Worm (Caenorhabditis elegans) whole organism, L4 larva: Measurements from ENCODE around the gene meg-2.

Experiments used
- T20F7.1 ChIP-seq: fragments of 200-800 bp; sonication (Bioruptor generic); optimal IDR thresholded peaks from 2 replicates; lab custom pipeline; 2018; ENCODE audit warnings: mild to moderate bottlenecking, missing genetic modification characterization, missing compliant biosample characterization
- Y5F2A.4 ChIP-seq: fragments of 200-800 bp; sonication (Bioruptor generic); optimal IDR thresholded peaks from 2 replicates; lab custom pipeline; 2018; ENCODE audit warnings: mild to moderate bottlenecking, missing genetic modification characterization, missing compliant biosample characterization
- Y75B8A.6 ChIP-seq: fragments of 200-800 bp; sonication (Bioruptor generic); IDR thresholded peaks from 2 replicates; pipeline ENCODE4 v1.3.6; 2022; ENCODE audit warnings: missing genetic modification reagents, missing genetic modification characterization, missing compliant biosample characterization
- aha-1 ChIP-seq: fragments of 150-350 bp; peaks from one replicate; lab custom pipeline; 2014; ENCODE audit warnings: missing biosample characterization, missing genetic modification characterization
- attf-4 ChIP-seq: sonication (generic microtip); optimal IDR thresholded peaks from 3 replicates; lab custom pipeline; 2017; ENCODE audit warnings: missing biosample characterization, missing genetic modification characterization
- daf-16 ChIP-seq, 3 experiments: sonication (generic microtip); optimal IDR thresholded peaks; 2 replicates each; lab custom pipeline; 2016 to 2017; ENCODE audit warnings: missing genetic modification characterization in 3 of 3, missing genetic modification reagents in 3 of 3, mild to moderate bottlenecking in 2 of 3, missing compliant biosample characterization in 2 of 3, missing biosample characterization in 1 of 3, moderate library complexity in 1 of 3
- daf-8 ChIP-seq: fragments of 200-800 bp; sonication (Bioruptor generic); IDR thresholded peaks from 2 replicates; pipeline ENCODE4 v1.3.6; 2022; ENCODE audit warnings: missing genetic modification characterization, missing compliant biosample characterization
- dmd-6 ChIP-seq: fragments of 200-800 bp; sonication (Bioruptor generic); IDR thresholded peaks from 2 replicates; pipeline ENCODE4 v1.3.6; 2022; ENCODE audit warnings: missing genetic modification reagents, missing genetic modification characterization, missing compliant biosample characterization
- dmd-8 ChIP-seq: fragments of 200-800 bp; sonication (Bioruptor generic); IDR thresholded peaks from 2 replicates; pipeline ENCODE4 v1.3.6; 2022; ENCODE audit warnings: missing genetic modification characterization, missing compliant biosample characterization
- duxl-1 ChIP-seq: sonication (generic microtip); optimal IDR thresholded peaks from 2 replicates; lab custom pipeline; 2016; ENCODE audit warnings: mild to moderate bottlenecking, missing genetic modification characterization, moderate library complexity, missing compliant biosample characterization; ENCODE audit not compliant: poor library complexity
- dve-1 ChIP-seq: sonication (generic microtip); optimal IDR thresholded peaks from 2 replicates; lab custom pipeline; 2017; ENCODE audit warnings: antibody characterized with exemption, mild to moderate bottlenecking, missing genetic modification characterization, missing compliant biosample characterization; ENCODE audit not compliant: insufficient read depth
- egl-43 ChIP-seq: fragments of 200-800 bp; sonication (Bioruptor generic); IDR thresholded peaks from 2 replicates; pipeline ENCODE4 v1.3.6; 2022; ENCODE audit warnings: missing genetic modification reagents, missing genetic modification characterization, missing compliant biosample characterization
- gei-8 ChIP-seq: fragments of 200-800 bp; sonication (Bioruptor generic); optimal IDR thresholded peaks from 2 replicates; lab custom pipeline; 2018; ENCODE audit warnings: mild to moderate bottlenecking, missing genetic modification characterization, missing compliant biosample characterization
- hif-1 ChIP-seq, 2 experiments: sonication (generic microtip); optimal IDR thresholded peaks; 2 replicates each; lab custom pipeline; 2016 to 2017; ENCODE audit warnings: missing compliant biosample characterization in 2 of 2, missing genetic modification characterization in 2 of 2, missing genetic modification reagents in 2 of 2, missing genotype in 2 of 2, mild to moderate bottlenecking in 1 of 2
- hlh-11 ChIP-seq: fragments of 200-800 bp; sonication (Bioruptor generic); optimal IDR thresholded peaks from 2 replicates; lab custom pipeline; 2018; ENCODE audit warnings: mild to moderate bottlenecking, missing genetic modification characterization, missing compliant biosample characterization
- hlh-30 ChIP-seq: sonication (generic microtip); optimal IDR thresholded peaks from 2 replicates; lab custom pipeline; 2017; ENCODE audit warnings: antibody characterized with exemption, mild to moderate bottlenecking, missing genetic modification characterization, missing compliant biosample characterization; ENCODE audit not compliant: insufficient read depth
- hmg-1.1 ChIP-seq: fragments of 200-800 bp; sonication (Bioruptor generic); IDR thresholded peaks from 2 replicates; pipeline ENCODE4 v1.3.6; 2022; ENCODE audit warnings: missing genetic modification reagents, missing genetic modification characterization, missing compliant biosample characterization
- lim-7 ChIP-seq: fragments of 200-800 bp; sonication (Bioruptor generic); IDR thresholded peaks from 2 replicates; pipeline ENCODE4 v1.3.6; 2022; ENCODE audit warnings: missing genetic modification characterization, missing compliant biosample characterization
- lin-29 ChIP-seq: fragments of 200-800 bp; sonication (Bioruptor generic); IDR thresholded peaks from 2 replicates; pipeline ENCODE4 v1.3.6; 2022; ENCODE audit warnings: missing genetic modification reagents, missing genetic modification characterization, missing compliant biosample characterization
- lin-38 ChIP-seq: fragments of 200-800 bp; sonication (Bioruptor generic); IDR thresholded peaks from 2 replicates; pipeline ENCODE4 v1.3.6; 2022; ENCODE audit warnings: missing genetic modification reagents, missing genetic modification characterization, missing compliant biosample characterization
- lsy-2 ChIP-seq, 2 experiments: fragments of 150-350 bp in 1 of 2; sonication (generic microtip) in 1 of 2; optimal IDR thresholded peaks; 2 replicates each; lab custom pipeline; 2014 to 2017; ENCODE audit warnings: missing biosample characterization in 2 of 2, missing genetic modification characterization in 2 of 2
- madf-5 ChIP-seq, 2 experiments: fragments of 200-800 bp; sonication (Bioruptor generic); IDR thresholded peaks; 2 replicates each; pipeline ENCODE4 v1.3.6; 2022; ENCODE audit warnings: missing compliant biosample characterization in 2 of 2, missing genetic modification characterization in 2 of 2
- mdl-1 ChIP-seq, 2 experiments: fragments of 150-350 bp in 1 of 2; sonication (generic microtip) in 1 of 2; optimal IDR thresholded peaks; 2 replicates each; lab custom pipeline; 2014 to 2017; ENCODE audit warnings: missing biosample characterization in 2 of 2, missing genetic modification characterization in 2 of 2
- mdt-29 ChIP-seq: fragments of 200-800 bp; sonication (Bioruptor generic); IDR thresholded peaks from 2 replicates; pipeline ENCODE4 v1.3.6; 2022; ENCODE audit warnings: missing genetic modification reagents, missing genetic modification characterization, missing compliant biosample characterization
- mep-1 ChIP-seq: fragments of 150-350 bp; sonication (generic microtip); optimal IDR thresholded peaks from 3 replicates; lab custom pipeline; 2014; ENCODE audit warnings: missing biosample characterization, missing genetic modification characterization
- mes-2 ChIP-seq: sonication (generic microtip); optimal IDR thresholded peaks from 2 replicates; lab custom pipeline; 2016; ENCODE audit warnings: missing genotype, mild to moderate bottlenecking, missing genetic modification characterization, missing compliant biosample characterization; ENCODE audit not compliant: poor library complexity, severe bottlenecking
- mxl-2 ChIP-seq: fragments of 200-800 bp; sonication (Bioruptor generic); conservative IDR thresholded peaks from 2 replicates; pipeline ENCODE4 v1.3.6; 2022; ENCODE audit warnings: missing genetic modification reagents, missing genetic modification characterization, missing compliant biosample characterization
- nhr-11 ChIP-seq: fragments of 150-350 bp; optimal IDR thresholded peaks from 2 replicates; lab custom pipeline; 2014; ENCODE audit warnings: missing biosample characterization, missing genetic modification characterization
- nhr-237 ChIP-seq: sonication (generic microtip); optimal IDR thresholded peaks from 2 replicates; lab custom pipeline; 2017; ENCODE audit warnings: missing biosample characterization, missing genetic modification characterization
- nhr-25 ChIP-seq: sonication (generic microtip); optimal IDR thresholded peaks from 2 replicates; lab custom pipeline; 2017; ENCODE audit warnings: missing genetic modification characterization, mild to moderate bottlenecking, missing compliant biosample characterization, antibody characterized with exemption, moderate library complexity, borderline replicate concordance; ENCODE audit not compliant: insufficient read depth
- nhr-28 ChIP-seq: fragments of 150-350 bp; optimal IDR thresholded peaks from 2 replicates; lab custom pipeline; 2014; ENCODE audit warnings: missing biosample characterization, missing genetic modification characterization
- nhr-42 ChIP-seq: fragments of 200-800 bp; sonication (Bioruptor generic); IDR thresholded peaks from 2 replicates; pipeline ENCODE4 v1.3.6; 2022; ENCODE audit warnings: missing genetic modification characterization, missing compliant biosample characterization
- nhr-48 ChIP-seq: sonication (generic microtip); optimal IDR thresholded peaks from 2 replicates; lab custom pipeline; 2016; ENCODE audit warnings: mild to moderate bottlenecking, missing genetic modification characterization, missing compliant biosample characterization
- nhr-76 ChIP-seq: fragments of 150-350 bp; optimal IDR thresholded peaks from 2 replicates; lab custom pipeline; 2014; ENCODE audit warnings: missing biosample characterization, missing genetic modification characterization
- nhr-77 ChIP-seq: fragments of 150-350 bp; optimal IDR thresholded peaks from 2 replicates; lab custom pipeline; 2014; ENCODE audit warnings: missing biosample characterization, missing genetic modification characterization
- rbr-2 ChIP-seq: sonication (generic microtip); optimal IDR thresholded peaks from 2 replicates; lab custom pipeline; 2016; ENCODE audit warnings: missing genotype, missing genetic modification characterization, missing compliant biosample characterization
- saeg-2 ChIP-seq: fragments of 200-800 bp; sonication (Bioruptor generic); IDR thresholded peaks from 2 replicates; pipeline ENCODE4 v1.3.6; 2022; ENCODE audit warnings: missing genetic modification reagents, missing genetic modification characterization, missing compliant biosample characterization
- sdz-12 ChIP-seq: fragments of 200-800 bp; sonication (Bioruptor generic); optimal IDR thresholded peaks from 2 replicates; lab custom pipeline; 2018; ENCODE audit warnings: mild to moderate bottlenecking, missing genetic modification characterization, missing compliant biosample characterization
- skn-1 ChIP-seq: fragments of 150-350 bp; optimal IDR thresholded peaks from 2 replicates; lab custom pipeline; 2014; ENCODE audit warnings: missing biosample characterization, missing genetic modification characterization
- snpc-1.2 ChIP-seq: fragments of 200-800 bp; sonication (Bioruptor generic); IDR thresholded peaks from 2 replicates; pipeline ENCODE4 v1.3.6; 2022; ENCODE audit warnings: missing genetic modification reagents, missing genetic modification characterization, missing compliant biosample characterization
- spr-1 ChIP-seq: sonication (generic microtip); optimal IDR thresholded peaks from 2 replicates; lab custom pipeline; 2016; ENCODE audit warnings: mild to moderate bottlenecking, missing genetic modification characterization, missing compliant biosample characterization
- tra-1 ChIP-seq: fragments of 200-800 bp; sonication (Bioruptor generic); IDR thresholded peaks from 2 replicates; pipeline ENCODE4 v1.3.6; 2022; ENCODE audit warnings: missing genetic modification reagents, missing genetic modification characterization, missing compliant biosample characterization
- zfp-2 ChIP-seq: sonication (generic microtip); optimal IDR thresholded peaks from 2 replicates; lab custom pipeline; 2016; ENCODE audit warnings: mild to moderate bottlenecking, missing genetic modification characterization, missing compliant biosample characterization
- zip-11 ChIP-seq: fragments of 200-800 bp; sonication (Bioruptor generic); IDR thresholded peaks from 2 replicates; pipeline ENCODE4 v1.3.6; 2022; ENCODE audit warnings: missing genetic modification characterization, missing compliant biosample characterization

The meg-2 gene

DNA sequence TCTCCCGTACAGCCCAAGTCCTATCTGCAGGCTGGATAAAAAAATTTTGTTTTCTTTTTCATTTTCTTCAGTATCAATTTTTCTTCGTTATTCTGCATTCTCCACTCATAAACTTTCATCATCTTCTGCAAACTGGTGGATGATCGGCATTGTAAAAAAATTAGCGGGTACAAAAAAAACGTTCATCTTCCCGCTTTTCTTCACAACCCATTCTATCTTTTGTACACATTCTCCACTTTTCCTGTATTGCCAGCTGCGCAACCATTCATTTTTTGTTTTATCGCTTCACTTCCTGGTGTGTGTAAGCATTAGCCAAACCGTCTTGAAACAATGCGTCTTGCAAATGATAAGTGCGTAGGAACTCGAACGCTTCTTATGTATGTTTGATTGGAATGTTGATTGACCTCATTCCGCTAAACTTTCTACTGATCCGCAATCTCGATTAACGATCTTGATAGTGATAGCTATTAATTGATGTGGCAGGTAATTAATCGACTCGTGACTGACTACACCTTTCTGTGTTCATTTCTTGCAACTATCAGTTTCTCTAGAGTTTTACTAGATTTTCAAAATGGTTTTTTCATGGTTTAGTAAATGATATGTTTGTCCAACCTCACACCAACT, 48.6 kb upstream of the meg-2 start (continued):
- TF ChIP-seq madf-5 (GFP tag; IDR thresholded peaks at IDR 0.05; lab: Robert Waterston, UW) = no peak
- TF ChIP-seq dmd-8 (GFP tag; lab: Robert Waterston, UW) = no peak
- no peak for TF ChIP-seq Y75B8A.6
- TF ChIP-seq lim-7 = no peak
- TF ChIP-seq daf-8 = no peak
- TF ChIP-seq tra-1 (GFP tag; lab: Robert Waterston, UW) = peak; percentile 33; the same call in 1 of the 2 replicates

DNA sequence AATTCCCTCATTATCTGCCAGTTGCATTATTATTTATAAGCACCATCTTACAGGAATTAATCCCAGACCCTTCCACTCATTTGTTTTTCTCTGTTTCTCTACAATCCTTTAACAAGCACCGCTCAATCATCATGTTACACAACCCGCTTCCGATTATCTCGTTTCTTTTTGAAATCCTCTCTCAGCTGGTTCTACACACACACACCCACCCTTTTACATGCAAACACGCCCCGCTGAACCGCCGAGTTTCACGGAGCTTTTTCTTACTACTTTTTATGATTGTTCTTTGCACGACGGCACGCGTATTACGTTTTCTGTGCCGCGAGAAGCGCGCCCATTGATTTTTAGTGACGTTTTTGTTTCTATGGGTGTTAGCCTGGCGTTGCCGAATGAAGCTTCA, 47.8 kb upstream of the meg-2 start:
- no peak for TF ChIP-seq saeg-2
- TF ChIP-seq snpc-1.2 (GFP tag; lab: Robert Waterston, UW) = no peak
- no peak for TF ChIP-seq Y75B8A.6
- TF ChIP-seq egl-43 = no peak
- TF ChIP-seq zip-11 = no peak
- TF ChIP-seq nhr-28 (tag; lab: Kevin White, UChicago) = peak; percentile 30
- TF ChIP-seq T20F7.1 (GFP tag; lab: Kevin White, UChicago) = no peak
- TF ChIP-seq dve-1 (tag; lab: Kevin White, UChicago) = peak; percentile 2
- no peak for TF ChIP-seq Y5F2A.4 (GFP tag; lab: Kevin White, UChicago)
- no peak for TF ChIP-seq skn-1 (tag; lab: Kevin White, UChicago)
- TF ChIP-seq hlh-11 (tag; lab: Kevin White, UChicago) = peak; percentile 63
- TF ChIP-seq gei-8 (GFP tag; lab: Kevin White, UChicago) = no peak
- no peak for TF ChIP-seq nhr-76 (tag; lab: Kevin White, UChicago)
- TF ChIP-seq mep-1 (tag; lab: Kevin White, UChicago) = peak; percentile 44
- TF ChIP-seq nhr-42 (GFP tag; lab: Robert Waterston, UW) = no peak
- peak; percentile 28 for TF ChIP-seq nhr-11 (tag; lab: Kevin White, UChicago)
- TF ChIP-seq hif-1 (tag; optimal IDR thresholded peaks at IDR 0.05; lab: Kevin White, UChicago) = peak in 1 of 2 experiments; percentile 54
- TF ChIP-seq mes-2 = peak; percentile 48
- no peak for TF ChIP-seq spr-1
- no peak for TF ChIP-seq lin-38 (GFP tag; lab: Robert Waterston, UW)
- TF ChIP-seq duxl-1 (tag; lab: Kevin White, UChicago) = no peak
- TF ChIP-seq mdl-1 (tag; optimal IDR thresholded peaks at IDR 0.05; lab: Kevin White, UChicago) = peak in 1 of 2 experiments; percentile 25
- TF ChIP-seq lin-29 = no peak
- no peak for TF ChIP-seq zfp-2 (tag; lab: Kevin White, UChicago)
- no peak for TF ChIP-seq mdt-29 (GFP tag; lab: Robert Waterston, UW)
- TF ChIP-seq sdz-12 = no peak
- no peak for TF ChIP-seq attf-4 (tag; lab: Kevin White, UChicago)
- no peak for TF ChIP-seq mxl-2
- no peak for TF ChIP-seq daf-16 (GFP tag; optimal IDR thresholded peaks at IDR 0.05; lab: Kevin White, UChicago)
- TF ChIP-seq daf-16 (tag; optimal IDR thresholded peaks at IDR 0.05; lab: Kevin White, UChicago) = peak; percentile 45
- peak; percentile 42 for TF ChIP-seq rbr-2 (tag; lab: Kevin White, UChicago)
- peak in 1 of 2 experiments; percentile 51 for TF ChIP-seq lsy-2 (tag; optimal IDR thresholded peaks at IDR 0.05; lab: Kevin White, UChicago)
- TF ChIP-seq nhr-77 (tag; lab: Kevin White, UChicago) = peak; percentile 4
- peak; percentile 49 for TF ChIP-seq hmg-1.1 (GFP tag; lab: Robert Waterston, UW)
- TF ChIP-seq dmd-6 (GFP tag; lab: Robert Waterston, UW) = 0 out of 2 replicates have a peak, but pooled peaks have one; percentile 6
- no peak for TF ChIP-seq nhr-48 (tag; lab: Kevin White, UChicago)
- no peak for TF ChIP-seq aha-1 (tag; lab: Kevin White, UChicago)
- no peak for TF ChIP-seq nhr-25 (tag; lab: Kevin White, UChicago)
- no peak for TF ChIP-seq nhr-237
- TF ChIP-seq hlh-30 (tag; lab: Kevin White, UChicago) = peak; percentile 64
